Worm (Caenorhabditis elegans) whole organism, young adult: ENCODE measurements around the gene tag-342.

Source experiments
- B0336.3 ChIP-seq: fragments of 200-800 bp; sonication (Bioruptor generic); IDR thresholded peaks from 2 replicates; pipeline ENCODE4 v1.3.6; 2022; ENCODE audit warnings: missing genetic modification characterization, missing compliant biosample characterization
- F33H1.4 ChIP-seq: fragments of 200-800 bp; sonication (Bioruptor generic); IDR thresholded peaks from 2 replicates; pipeline ENCODE4 v1.3.6; 2022; ENCODE audit warnings: missing genetic modification reagents, missing genetic modification characterization, missing compliant biosample characterization
- K12H6.12 ChIP-seq: fragments of 200-800 bp; sonication (Bioruptor generic); optimal IDR thresholded peaks from 2 replicates; lab custom pipeline; 2018; ENCODE audit warnings: mild to moderate bottlenecking, missing genetic modification characterization, missing compliant biosample characterization
- T07F8.4 ChIP-seq: sonication (generic microtip); optimal IDR thresholded peaks from 2 replicates; lab custom pipeline; 2016; ENCODE audit warnings: mild to moderate bottlenecking, missing genetic modification characterization, moderate library complexity, missing compliant biosample characterization
- akir-1 ChIP-seq: fragments of 200-800 bp; sonication (Bioruptor generic); optimal IDR thresholded peaks from 2 replicates; lab custom pipeline; 2018; ENCODE audit warnings: mild to moderate bottlenecking, missing genetic modification characterization, moderate library complexity, missing compliant biosample characterization
- athp-1 ChIP-seq: sonication (generic microtip); optimal IDR thresholded peaks from 2 replicates; lab custom pipeline; 2017; ENCODE audit warnings: mild to moderate bottlenecking, missing genetic modification characterization, missing compliant biosample characterization
- ceh-27 ChIP-seq: fragments of 200-800 bp; sonication (Bioruptor generic); optimal IDR thresholded peaks from 2 replicates; lab custom pipeline; 2018; ENCODE audit warnings: mild to moderate bottlenecking, missing genetic modification characterization, moderate library complexity, missing compliant biosample characterization
- efl-1 ChIP-seq: fragments of 150-350 bp; optimal IDR thresholded peaks from 2 replicates; lab custom pipeline; 2014; ENCODE audit warnings: missing biosample characterization, missing genetic modification reagents, missing genetic modification characterization
- ekl-4 ChIP-seq: fragments of 200-800 bp; sonication (Bioruptor generic); IDR thresholded peaks from 2 replicates; pipeline ENCODE4 v1.3.6; 2022; ENCODE audit warnings: missing genetic modification reagents, missing genetic modification characterization, missing compliant biosample characterization
- gei-17 ChIP-seq: fragments of 200-800 bp; sonication (Bioruptor generic); optimal IDR thresholded peaks from 2 replicates; lab custom pipeline; 2018; ENCODE audit warnings: mild to moderate bottlenecking, missing genetic modification characterization, missing compliant biosample characterization
- mxl-1 ChIP-seq: sonication (generic microtip); optimal IDR thresholded peaks from 2 replicates; lab custom pipeline; 2016; ENCODE audit warnings: missing genetic modification characterization, missing compliant biosample characterization
- nhr-80 ChIP-seq: sonication (generic microtip); optimal IDR thresholded peaks from 2 replicates; lab custom pipeline; 2016; ENCODE audit warnings: missing genetic modification characterization, missing compliant biosample characterization
- pha-4 ChIP-seq: fragments of 150-350 bp; sonication (generic microtip); optimal IDR thresholded peaks from 2 replicates; lab custom pipeline; 2014; ENCODE audit warnings: missing biosample characterization, missing genetic modification reagents, missing genetic modification characterization
- snpc-1.1 ChIP-seq: sonication (generic microtip); optimal IDR thresholded peaks from 2 replicates; lab custom pipeline; 2017; ENCODE audit warnings: missing genetic modification characterization, mild to moderate bottlenecking, missing compliant biosample characterization, antibody characterized with exemption, moderate library complexity, missing genotype, missing genetic modification reagents; ENCODE audit not compliant: insufficient read depth
- snpc-3.4 ChIP-seq: sonication (generic microtip); optimal IDR thresholded peaks from 2 replicates; lab custom pipeline; 2017; ENCODE audit warnings: missing genetic modification characterization, mild to moderate bottlenecking, missing compliant biosample characterization, antibody characterized with exemption, moderate library complexity, missing genotype, missing genetic modification reagents
- somi-1 ChIP-seq: fragments of 200-800 bp; sonication (Bioruptor generic); optimal IDR thresholded peaks from 2 replicates; lab custom pipeline; 2018; ENCODE audit warnings: mild to moderate bottlenecking, missing genetic modification characterization, missing compliant biosample characterization
- zfh-2 ChIP-seq: fragments of 200-800 bp; sonication (Bioruptor generic); conservative IDR thresholded peaks from 2 replicates; pipeline ENCODE4 v1.3.6; 2022; ENCODE audit warnings: missing genetic modification reagents, missing genetic modification characterization, missing compliant biosample characterization
- ztf-18 ChIP-seq: sonication (generic microtip); optimal IDR thresholded peaks from 2 replicates; lab custom pipeline; 2016; ENCODE audit warnings: missing genotype, mild to moderate bottlenecking, missing genetic modification characterization, missing compliant biosample characterization

The tag-342 gene

DNA sequence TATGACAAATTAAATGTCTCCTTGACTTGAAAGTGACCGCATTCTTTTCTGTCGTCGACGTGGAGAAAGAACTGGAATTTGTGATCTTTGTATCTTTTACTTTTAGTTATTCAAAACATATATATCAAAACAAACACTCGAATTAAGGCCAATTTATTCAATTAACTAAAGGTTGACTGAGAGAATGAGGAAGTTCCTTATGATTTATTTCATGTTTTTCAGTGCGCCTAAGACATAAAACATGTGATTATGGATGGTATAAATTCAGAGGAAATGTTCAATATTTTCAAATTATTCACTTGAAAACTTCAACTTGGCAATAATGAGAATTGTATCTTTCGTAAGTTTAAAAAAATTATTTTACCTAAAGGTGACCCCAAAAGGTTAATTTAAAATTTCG lies 45.6 kb downstream of the tag-342 start, which contains the start of gene F55H2.8:
TSS of gene F55H2.8 (plus strand) at position 301 of the 400 bp plus-strand sequence.
- TF ChIP-seq snpc-1.1 (tag; lab: Kevin White, UChicago) (no peak), ztf-18 (tag; lab: Kevin White, UChicago) (no peak), mxl-1 (tag; lab: Kevin White, UChicago) (no peak), akir-1 (GFP tag; lab: Kevin White, UChicago) (no peak), gei-17 (GFP tag; lab: Kevin White, UChicago) (no peak), nhr-80 (tag; lab: Kevin White, UChicago) (no peak), efl-1 (GFP tag; lab: Kevin White, UChicago) (no peak), pha-4 (tag; lab: Kevin White, UChicago) (no peak), T07F8.4 (tag; lab: Kevin White, UChicago) (no peak), zfh-2 (GFP tag; lab: Robert Waterston, UW) (no peak), B0336.3 (GFP tag; lab: Robert Waterston, UW) (no peak), athp-1 (tag; lab: Kevin White, UChicago) (no peak), ekl-4 (no peak), K12H6.12 (no peak), somi-1 (GFP tag; lab: Kevin White, UChicago) (no peak), F33H1.4 (no peak)

DNA sequence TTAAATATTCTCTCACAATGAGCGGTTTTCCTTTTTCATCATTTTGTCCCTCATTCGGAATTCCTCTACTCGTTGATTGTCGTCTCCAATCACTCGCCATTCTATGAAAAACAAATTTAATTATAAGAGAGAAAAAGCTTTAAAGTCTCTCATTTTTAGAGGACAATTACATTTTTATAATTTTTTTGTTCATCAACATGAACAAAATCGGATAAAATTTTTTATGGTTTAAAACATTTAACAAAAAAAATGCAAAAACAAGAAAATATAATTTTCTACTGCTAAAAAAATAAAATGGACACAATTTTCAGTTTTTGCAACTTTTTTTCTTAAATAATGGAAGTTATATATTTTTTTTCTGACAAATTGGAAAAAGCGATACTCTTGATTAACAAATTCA lies 48.2 kb downstream of the tag-342 start, which contains the start of gene F55H2.7:
TSS of gene F55H2.7 (minus strand) at position 101 of the 400 bp plus-strand sequence.
- TF ChIP-seq snpc-3.4, result peak; percentile 8
- no peak for TF ChIP-seq ceh-27 (GFP tag; lab: Kevin White, UChicago)
